Worm (Caenorhabditis elegans): Measurements from ENCODE around the gene gcn-1.

gcn-1 gene

DNA sequence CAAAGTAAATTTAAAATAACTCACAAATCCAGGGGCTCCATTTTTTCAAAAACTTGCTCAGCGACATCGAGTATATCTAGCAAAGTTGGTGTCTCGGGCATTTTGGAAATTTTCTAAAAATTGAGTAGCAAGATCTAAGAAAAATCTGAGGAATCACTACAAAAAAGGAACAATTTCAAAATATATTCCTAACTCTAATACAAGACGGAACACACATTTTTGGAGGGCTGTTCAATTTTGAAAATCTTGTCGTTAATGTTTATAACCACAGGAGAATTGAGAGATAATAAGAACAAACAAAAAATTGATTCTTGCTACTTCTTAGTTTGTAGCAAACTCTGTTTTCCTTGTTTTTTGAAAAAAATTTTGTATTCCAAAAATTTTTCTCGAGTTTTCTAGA is 80.6 kb downstream of the gcn-1 start, which contains the start of gene fbxa-47:
Gene fbxa-47, minus strand, starts transcription at position 101 of the 400 bp plus-strand sequence.
- no peak for TF ChIP-seq fkh-8 (tag; optimal IDR thresholded peaks at IDR 0.05)
- no peak for TF ChIP-seq mdl-1 (tag; optimal IDR thresholded peaks at IDR 0.05)
- TF ChIP-seq blmp-1 (tag; optimal IDR thresholded peaks at IDR 0.05): no peak
- no peak for TF ChIP-seq unc-98 (GFP tag; IDR thresholded peaks at IDR 0.05)
- no peak for TF ChIP-seq mef-2 (tag; optimal IDR thresholded peaks at IDR 0.05)
- no peak for TF ChIP-seq nhr-237 (tag; optimal IDR thresholded peaks at IDR 0.05)
- TF ChIP-seq ets-5 (GFP tag; IDR thresholded peaks at IDR 0.05): no peak
- TF ChIP-seq sup-37 (GFP tag; optimal IDR thresholded peaks at IDR 0.05): no peak
- no peak for TF ChIP-seq ceh-8 (GFP tag; optimal IDR thresholded peaks at IDR 0.05)
- TF ChIP-seq egl-13 (tag; optimal IDR thresholded peaks at IDR 0.05): no peak
- TF ChIP-seq sptf-1 (tag; optimal IDR thresholded peaks at IDR 0.05): no peak
- no peak for TF ChIP-seq nhr-90 (tag; optimal IDR thresholded peaks at IDR 0.05; ENCODE audit: poor library complexity)
- no peak for TF ChIP-seq nhr-71 (tag; optimal IDR thresholded peaks at IDR 0.05)
- no peak for TF ChIP-seq C04F5.9 (tag; optimal IDR thresholded peaks at IDR 0.05)
- TF ChIP-seq zip-4 (GFP tag; optimal IDR thresholded peaks at IDR 0.05): no peak
- no peak for TF ChIP-seq ztf-4 (tag; optimal IDR thresholded peaks at IDR 0.05)
- TF ChIP-seq unc-86 (tag; optimal IDR thresholded peaks at IDR 0.05): no peak

DNA sequence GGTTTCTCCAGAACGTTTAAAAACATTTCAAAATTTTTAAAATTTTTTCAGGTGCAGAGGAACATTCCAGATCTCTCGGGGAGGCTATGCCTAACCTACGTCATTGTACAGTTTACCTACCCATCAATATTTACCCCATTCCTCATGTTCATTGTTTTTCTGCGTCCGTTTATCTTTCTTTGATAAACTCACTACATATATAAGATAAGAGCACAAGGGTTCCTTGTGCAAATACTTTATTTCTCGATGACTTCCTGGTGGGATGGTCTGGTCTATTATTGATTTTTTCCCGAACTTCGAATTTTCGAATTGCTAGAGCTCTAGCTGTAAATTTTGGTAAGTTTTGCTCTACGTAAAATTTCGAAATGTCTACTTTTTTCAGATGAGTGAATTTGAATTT is 81.7 kb downstream of the gcn-1 start:
- TF ChIP-seq efl-1 (optimal IDR thresholded peaks at IDR 0.05) (no peak), efl-1 (GFP tag; optimal IDR thresholded peaks at IDR 0.05 in 1 of 2) (peak in 1 of 2 experiments; percentile 75), irx-1 (tag; optimal IDR thresholded peaks at IDR 0.05) (no peak)

DNA sequence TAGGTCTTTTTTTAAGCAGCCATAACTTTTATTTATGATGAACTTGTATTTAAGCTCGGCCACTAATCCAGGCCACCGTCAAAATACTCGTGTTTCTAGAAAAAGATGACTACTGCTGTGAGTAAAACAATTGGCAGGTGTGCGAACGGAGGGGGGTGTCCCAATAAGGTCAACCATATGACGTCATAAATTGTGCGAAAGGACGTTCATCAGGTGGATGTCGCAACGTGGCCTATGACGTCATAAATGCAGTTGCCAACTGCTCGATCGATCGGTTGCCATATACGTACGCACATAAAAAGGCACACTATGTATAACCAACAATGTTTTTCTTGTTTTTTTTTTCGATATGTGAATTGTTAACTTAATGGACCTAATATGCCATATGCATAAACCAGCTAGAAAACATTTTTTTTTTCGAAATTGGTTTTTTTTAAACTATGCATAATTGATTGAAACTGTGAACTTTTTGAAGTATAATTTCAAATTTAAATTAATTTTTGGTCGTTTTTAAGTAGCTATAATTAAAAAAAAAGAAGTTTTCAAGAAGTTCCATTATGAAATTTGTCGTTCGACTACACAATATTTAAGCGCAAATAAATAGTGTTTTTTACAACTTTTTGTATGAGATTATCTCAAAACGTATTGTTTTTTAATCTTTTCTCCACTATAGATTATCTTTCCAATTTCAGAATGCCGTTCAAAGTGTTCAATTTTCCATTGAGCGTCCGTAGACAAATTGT is 82.6 kb downstream of the gcn-1 start, which contains the start of gene C39B5.2:
Gene C39B5.2, plus strand, starts transcription at position 693 of the 743 bp plus-strand sequence.
- TF ChIP-seq nhr-85 (tag) (peak; percentile 53), efl-1 (optimal IDR thresholded peaks at IDR 0.05) (no peak), efl-1 (GFP tag; optimal IDR thresholded peaks at IDR 0.05 in 1 of 2) (peak in 1 of 2 experiments; percentile 32), fkh-4 (tag; optimal IDR thresholded peaks at IDR 0.05; ENCODE audit: borderline replicate concordance) (no peak)

DNA sequence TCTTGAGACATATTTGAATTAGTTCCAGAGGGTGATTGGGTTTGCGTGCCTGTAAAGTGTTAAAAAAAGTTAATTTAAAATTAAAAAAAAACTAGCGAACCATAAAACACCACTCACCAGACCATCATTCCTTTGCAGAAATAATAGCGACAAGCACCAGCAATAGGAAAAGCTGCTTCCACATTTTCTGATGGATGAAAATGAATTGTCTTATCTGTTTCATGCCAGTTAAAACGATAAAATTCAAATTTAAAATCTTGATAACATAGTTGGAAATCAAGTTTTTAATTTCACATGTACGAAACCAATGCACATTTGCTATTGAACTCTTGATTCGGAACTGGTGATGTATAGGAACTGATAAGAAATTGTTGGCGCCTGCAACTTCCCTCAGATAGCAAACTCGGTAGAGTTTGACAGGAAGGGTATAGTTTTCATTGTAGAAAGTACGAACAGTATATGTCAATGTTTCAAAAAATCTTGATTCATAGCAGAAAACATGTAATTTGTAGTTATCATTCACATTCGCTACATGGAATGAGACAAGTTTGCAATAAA is 87.9 kb downstream of the gcn-1 start, which contains the start of gene C39B5.10:
Gene C39B5.10, minus strand, starts transcription at position 51 of the 558 bp plus-strand sequence.
- TF ChIP-seq elt-2 (tag; optimal IDR thresholded peaks at IDR 0.05) (peak; percentile 91), Y116A8C.19 (tag; optimal IDR thresholded peaks at IDR 0.05; ENCODE audit: borderline replicate concordance) (no peak), tlp-1 (tag; optimal IDR thresholded peaks at IDR 0.05) (peak; percentile 12), jun-1 (tag; optimal IDR thresholded peaks at IDR 0.05) (peak; percentile 7), mdl-1 (tag; optimal IDR thresholded peaks at IDR 0.05) (no peak), ztf-11 (tag; optimal IDR thresholded peaks at IDR 0.05) (no peak), pqm-1 (tag; optimal IDR thresholded peaks at IDR 0.05) (peak; percentile 72)

DNA sequence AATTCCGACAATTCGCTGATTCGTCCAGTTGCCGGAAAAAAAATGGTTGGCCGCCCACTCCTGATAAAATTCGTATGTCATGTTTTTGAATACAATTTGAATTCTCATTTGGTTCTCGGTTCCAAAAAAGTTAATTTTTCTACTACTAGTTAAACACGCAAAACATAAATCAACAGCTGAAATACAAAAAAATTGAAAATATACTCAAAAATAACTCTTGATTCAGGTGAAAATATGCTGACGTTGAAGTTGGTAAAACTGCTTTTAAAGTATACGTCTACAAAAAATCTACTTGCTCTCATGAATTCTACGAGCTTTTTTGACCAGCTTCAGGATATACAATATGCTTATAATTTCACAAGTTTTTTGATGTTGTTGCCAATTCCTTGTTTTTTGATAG is 88.7 kb downstream of the gcn-1 start, which contains the start of gene srz-56:
Gene srz-56, plus strand, starts transcription at position 301 of the 400 bp plus-strand sequence.
- no peak for TF ChIP-seq mdl-1 (tag; optimal IDR thresholded peaks at IDR 0.05)
- no peak for TF ChIP-seq nhr-84 (tag; optimal IDR thresholded peaks at IDR 0.05)
- TF ChIP-seq hpl-2 (GFP tag; optimal IDR thresholded peaks at IDR 0.05): no peak
- TF ChIP-seq rnt-1 (tag; optimal IDR thresholded peaks at IDR 0.05): no peak
- TF ChIP-seq ceh-63 (GFP tag; optimal IDR thresholded peaks at IDR 0.05): no peak
- no peak for TF ChIP-seq unc-86 (tag; optimal IDR thresholded peaks at IDR 0.05)
- TF ChIP-seq nhr-76 (tag; optimal IDR thresholded peaks at IDR 0.05): no peak
- no peak for TF ChIP-seq vab-15 (tag; optimal IDR thresholded peaks at IDR 0.05)
- no peak for TF ChIP-seq lin-15B (tag; optimal IDR thresholded peaks at IDR 0.05)
- TF ChIP-seq xbp-1 (tag; optimal IDR thresholded peaks at IDR 0.05): no peak
- TF ChIP-seq fkh-4 (tag; optimal IDR thresholded peaks at IDR 0.05; ENCODE audit: borderline replicate concordance): no peak
- no peak for TF ChIP-seq C34B4.2 (tag; optimal IDR thresholded peaks at IDR 0.05)
- TF ChIP-seq nhr-47 (tag; optimal IDR thresholded peaks at IDR 0.05): no peak
- no peak for TF ChIP-seq egl-27 (tag; optimal IDR thresholded peaks at IDR 0.05)
- TF ChIP-seq snpc-4 (tag; optimal IDR thresholded peaks at IDR 0.05): no peak
- no peak for TF ChIP-seq sox-4 (tag; optimal IDR thresholded peaks at IDR 0.05)
- TF ChIP-seq blmp-1 (tag; optimal IDR thresholded peaks at IDR 0.05): no peak
- no peak for TF ChIP-seq F16B12.6 (tag; optimal IDR thresholded peaks at IDR 0.05)
- no peak for TF ChIP-seq nhr-90 (tag; optimal IDR thresholded peaks at IDR 0.05; ENCODE audit: poor library complexity)
- TF ChIP-seq nhr-11 (tag; optimal IDR thresholded peaks at IDR 0.05): no peak
